Fruit fly (Drosophila melanogaster): ENCODE results near the gene fd3F.

fd3F gene

DNA sequence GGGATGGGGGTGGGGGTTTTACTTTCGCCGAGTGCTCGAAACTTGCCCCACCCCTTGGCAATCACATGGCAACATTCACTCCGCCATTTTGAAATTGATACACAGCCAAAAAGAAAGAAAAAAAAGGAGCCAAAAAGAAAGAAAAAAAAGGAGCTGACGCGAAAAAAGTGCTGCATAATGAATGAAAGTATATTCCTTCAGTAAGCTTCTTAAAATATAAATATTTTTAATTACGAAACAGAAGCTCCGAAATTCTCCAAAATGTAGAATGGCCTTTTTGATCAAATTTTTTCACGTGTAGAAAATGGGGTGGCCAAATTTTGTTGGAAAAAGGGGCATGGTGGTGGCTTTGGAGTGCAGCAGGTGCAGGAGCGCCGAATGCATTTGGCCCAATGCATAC lies 33.9 kb upstream of the fd3F start (continued):
- TF ChIP-seq Rel (GFP tag; optimal IDR thresholded peaks at IDR 0.05) (no peak), Rel (tag; optimal IDR thresholded peaks at IDR 0.05) (no peak), woc (GFP tag; optimal IDR thresholded peaks at IDR 0.05) (peak; percentile 8), h (GFP tag; optimal IDR thresholded peaks at IDR 0.05) (peak; percentile 45)

DNA sequence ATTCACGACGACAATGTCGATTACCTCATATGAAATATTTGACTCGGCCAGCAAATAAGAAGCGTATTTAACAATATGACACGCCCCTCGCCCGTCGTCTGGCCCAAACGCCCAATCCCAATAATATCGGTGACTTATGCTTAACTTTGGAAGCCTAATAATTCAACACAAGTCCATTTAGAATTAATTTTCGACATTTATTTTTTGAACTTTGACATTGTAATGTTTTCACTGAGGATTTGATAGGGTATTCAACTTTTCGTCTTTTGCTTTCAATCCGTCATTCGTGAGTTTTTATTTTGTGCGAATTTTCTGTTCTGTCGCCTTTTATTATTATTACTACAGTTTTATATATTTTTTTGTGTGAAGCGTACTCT lies 29.7 kb upstream of the fd3F start:
- TF ChIP-seq OdsH (GFP tag; optimal IDR thresholded peaks at IDR 0.05) = peak; percentile 43
- TF ChIP-seq Rel (GFP tag; optimal IDR thresholded peaks at IDR 0.05) = no peak
- TF ChIP-seq Rel (tag; optimal IDR thresholded peaks at IDR 0.05) = no peak
- TF ChIP-seq Sp1 (GFP tag; optimal IDR thresholded peaks at IDR 0.05) = peak; percentile 3
- peak; percentile 1 for TF ChIP-seq rgr (GFP tag; optimal IDR thresholded peaks at IDR 0.05)
- peak in 1 of 2 experiments; percentile 45 for TF ChIP-seq foxo (GFP tag; optimal IDR thresholded peaks at IDR 0.05)
- TF ChIP-seq dl (GFP tag; optimal IDR thresholded peaks at IDR 0.05; ENCODE audit: insufficient read depth in 1 of 2, partially characterized antibody in 2 of 2) = no peak
- peak; percentile 18 for TF ChIP-seq ey (GFP tag; optimal IDR thresholded peaks at IDR 0.05)
- peak; percentile 7 for TF ChIP-seq HLH106 (tag; optimal IDR thresholded peaks at IDR 0.05)
- TF ChIP-seq fru (GFP tag; optimal IDR thresholded peaks at IDR 0.05) = peak; percentile 43

DNA sequence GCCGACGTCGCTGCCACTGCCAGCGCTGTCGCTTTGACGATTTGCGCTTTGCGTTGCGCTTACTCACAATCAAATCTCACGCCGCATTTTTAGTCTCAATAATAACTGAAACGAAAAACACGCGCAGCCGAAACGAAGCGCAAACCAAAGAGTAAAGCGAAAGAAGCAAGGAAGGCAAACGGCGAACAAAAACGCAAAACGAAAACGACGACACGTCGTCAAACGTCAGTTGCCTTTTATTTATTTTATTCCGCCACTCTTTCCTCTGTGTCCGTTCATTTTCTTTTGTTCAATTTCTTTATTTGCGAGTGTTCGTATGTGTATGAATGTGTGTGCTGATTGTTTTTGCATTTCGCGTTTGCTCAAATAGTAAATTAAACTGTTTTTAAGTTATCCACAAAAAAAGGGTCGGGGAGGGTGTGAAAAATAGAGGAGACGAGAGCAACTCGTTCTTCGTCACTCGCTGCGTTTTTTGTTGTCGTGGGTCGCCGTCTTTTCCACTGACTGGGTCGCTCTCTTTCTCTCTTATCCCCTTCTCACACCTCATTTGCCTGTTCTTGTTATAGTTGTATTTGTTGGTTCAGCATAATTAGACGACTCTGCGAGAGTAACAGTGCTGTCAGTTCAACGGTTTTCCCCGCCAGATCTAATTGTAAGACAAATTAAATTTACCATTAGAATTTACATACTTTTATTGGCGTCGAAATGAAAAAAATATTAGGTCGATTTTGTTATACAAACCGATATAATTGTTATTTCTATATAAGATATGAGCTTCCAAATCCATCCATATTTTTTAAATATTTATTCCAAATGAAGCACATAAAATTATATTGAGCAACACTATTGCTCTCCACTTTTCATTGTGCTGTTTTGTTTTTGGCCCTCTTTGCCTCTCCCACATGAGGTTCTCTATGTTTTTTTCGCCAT lies 29.0 kb upstream of the fd3F start:
- TF ChIP-seq woc (GFP tag; optimal IDR thresholded peaks at IDR 0.05) (no peak), Sp1 (GFP tag; optimal IDR thresholded peaks at IDR 0.05) (peak; percentile 29), Myc (optimal IDR thresholded peaks at IDR 0.05) (peak; percentile 19), Dfd (GFP tag; optimal IDR thresholded peaks at IDR 0.05) (no peak), Hnf4 (GFP tag; optimal IDR thresholded peaks at IDR 0.05) (no peak), h (GFP tag; optimal IDR thresholded peaks at IDR 0.05) (peak; percentile 54), lola (GFP tag; optimal IDR thresholded peaks at IDR 0.05) (no peak), Jra (GFP tag; optimal IDR thresholded peaks at IDR 0.05) (no peak), ey (GFP tag; optimal IDR thresholded peaks at IDR 0.05) (peak; percentile 49), rgr (GFP tag; optimal IDR thresholded peaks at IDR 0.05) (peak; percentile 37), OdsH (GFP tag; optimal IDR thresholded peaks at IDR 0.05) (peak; percentile 57), Vsx2 (GFP tag; optimal IDR thresholded peaks at IDR 0.05; ENCODE audit: partially characterized antibody) (no peak), fru (GFP tag; optimal IDR thresholded peaks at IDR 0.05) (peak; percentile 22), sv (GFP tag; optimal IDR thresholded peaks at IDR 0.05) (peak; percentile 51), foxo (GFP tag; optimal IDR thresholded peaks at IDR 0.05) (peak in 1 of 2 experiments; percentile 63), HLH106 (tag; optimal IDR thresholded peaks at IDR 0.05) (peak; percentile 48), pan (optimal IDR thresholded peaks at IDR 0.05) (no peak), N (GFP tag; optimal IDR thresholded peaks at IDR 0.05) (no peak), tai (GFP tag; optimal IDR thresholded peaks at IDR 0.05) (no peak), brk (GFP tag; optimal IDR thresholded peaks at IDR 0.05) (no peak), CG32264 (GFP tag; optimal IDR thresholded peaks at IDR 0.05) (no peak), br (GFP tag; optimal IDR thresholded peaks at IDR 0.05) (no peak), Abd-B (GFP tag; optimal IDR thresholded peaks at IDR 0.05) (no peak), usp (GFP tag; optimal IDR thresholded peaks at IDR 0.05) (no peak), CrebA (GFP tag; optimal IDR thresholded peaks at IDR 0.05; ENCODE audit: borderline replicate concordance) (peak; percentile 86), Rel (GFP tag; optimal IDR thresholded peaks at IDR 0.05) (peak; percentile 45), Rel (tag; optimal IDR thresholded peaks at IDR 0.05) (peak; percentile 15), CG9705 (GFP tag; optimal IDR thresholded peaks at IDR 0.05) (no peak), jim (GFP tag; optimal IDR thresholded peaks at IDR 0.05) (no peak), psq (GFP tag; optimal IDR thresholded peaks at IDR 0.05) (peak; percentile 97), dl (GFP tag; optimal IDR thresholded peaks at IDR 0.05; ENCODE audit: insufficient read depth in 1 of 2, partially characterized antibody in 2 of 2) (peak in 1 of 2 experiments; percentile 22), Mio (GFP tag; optimal IDR thresholded peaks at IDR 0.05) (no peak), GATAd (GFP tag; optimal IDR thresholded peaks at IDR 0.05) (no peak)

DNA sequence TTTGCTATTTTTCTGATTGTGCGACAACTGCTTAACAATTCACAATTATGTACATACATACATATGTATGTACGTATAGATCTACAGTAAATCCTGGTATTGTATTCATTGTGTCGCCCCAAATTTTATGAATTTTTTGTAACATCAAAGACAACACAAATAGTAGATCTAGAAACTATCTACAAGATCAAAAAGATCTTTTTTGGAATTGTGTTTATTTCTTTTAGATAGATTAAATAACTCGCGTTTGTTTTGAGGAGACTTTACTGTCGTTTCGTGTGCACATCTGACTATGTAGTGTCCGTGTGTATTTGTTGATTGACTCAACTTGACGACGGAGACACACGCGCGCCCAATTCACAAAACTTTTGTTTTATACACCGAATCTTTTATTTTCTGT lies 27.8 kb upstream of the fd3F start:
- TF ChIP-seq br (GFP tag; optimal IDR thresholded peaks at IDR 0.05) = peak; percentile 88
- TF ChIP-seq usp (GFP tag; optimal IDR thresholded peaks at IDR 0.05) = no peak
- peak; percentile 81 for TF ChIP-seq psq (GFP tag; optimal IDR thresholded peaks at IDR 0.05)
- TF ChIP-seq sage (GFP tag; optimal IDR thresholded peaks at IDR 0.05) = peak; percentile 38
- TF ChIP-seq sv (GFP tag; optimal IDR thresholded peaks at IDR 0.05) = peak; percentile 83
- no peak for TF ChIP-seq Vsx2 (GFP tag; optimal IDR thresholded peaks at IDR 0.05; ENCODE audit: partially characterized antibody)
- no peak for TF ChIP-seq Hr83 (GFP tag; optimal IDR thresholded peaks at IDR 0.05; ENCODE audit: poor library complexity, severe bottlenecking)
- peak; percentile 53 for TF ChIP-seq GATAd (GFP tag; optimal IDR thresholded peaks at IDR 0.05)
- TF ChIP-seq tai (GFP tag; optimal IDR thresholded peaks at IDR 0.05) = peak; percentile 74
- TF ChIP-seq CrebA (GFP tag; optimal IDR thresholded peaks at IDR 0.05; ENCODE audit: borderline replicate concordance) = peak; percentile 3
- no peak for TF ChIP-seq jim (GFP tag; optimal IDR thresholded peaks at IDR 0.05)
- TF ChIP-seq N (GFP tag; optimal IDR thresholded peaks at IDR 0.05) = no peak
- TF ChIP-seq Rel (GFP tag; optimal IDR thresholded peaks at IDR 0.05) = no peak
- TF ChIP-seq Rel (tag; optimal IDR thresholded peaks at IDR 0.05) = peak; percentile 67
- TF ChIP-seq woc (GFP tag; optimal IDR thresholded peaks at IDR 0.05) = peak; percentile 53
- no peak for TF ChIP-seq lola (GFP tag; optimal IDR thresholded peaks at IDR 0.05)
- TF ChIP-seq dsf (GFP tag; optimal IDR thresholded peaks at IDR 0.05; ENCODE audit: borderline replicate concordance) = no peak
- TF ChIP-seq Dfd (GFP tag; optimal IDR thresholded peaks at IDR 0.05) = no peak
- peak; percentile 69 for TF ChIP-seq brk (GFP tag; optimal IDR thresholded peaks at IDR 0.05)
- no peak for TF ChIP-seq pan (optimal IDR thresholded peaks at IDR 0.05)
- no peak for TF ChIP-seq dl (GFP tag; optimal IDR thresholded peaks at IDR 0.05; ENCODE audit: insufficient read depth in 1 of 2, partially characterized antibody in 2 of 2)
- peak; percentile 94 for TF ChIP-seq rgr (GFP tag; optimal IDR thresholded peaks at IDR 0.05)
- TF ChIP-seq Dif (GFP tag; optimal IDR thresholded peaks at IDR 0.05; ENCODE audit: partially characterized antibody) = no peak
- TF ChIP-seq fru (GFP tag; optimal IDR thresholded peaks at IDR 0.05) = peak; percentile 90
- TF ChIP-seq foxo (GFP tag; optimal IDR thresholded peaks at IDR 0.05) = peak in 1 of 2 experiments; percentile 93
- peak; percentile 88 for TF ChIP-seq Hnf4 (GFP tag; optimal IDR thresholded peaks at IDR 0.05)
- peak; percentile 93 for TF ChIP-seq ey (GFP tag; optimal IDR thresholded peaks at IDR 0.05)
- peak; percentile 82 for TF ChIP-seq Sp1 (GFP tag; optimal IDR thresholded peaks at IDR 0.05)

Measured in whole organism, wandering third instar larva.